Worm (Caenorhabditis elegans) whole organism, L2 larva: ENCODE measurements around the gene ref-2.

Experiments
- F13H6.1 ChIP-seq: sonication (generic microtip); optimal IDR thresholded peaks from 2 replicates; lab custom pipeline; 2016; ENCODE audit warnings: missing genetic modification characterization, missing compliant biosample characterization
- R02D3.7 ChIP-seq: fragments of 150-350 bp; optimal IDR thresholded peaks from 2 replicates; lab custom pipeline; 2014; ENCODE audit warnings: missing biosample characterization, missing genetic modification characterization
- alr-1 ChIP-seq: fragments of 150-350 bp; optimal IDR thresholded peaks from 2 replicates; lab custom pipeline; 2014; ENCODE audit warnings: missing biosample characterization, missing genetic modification characterization
- ama-1 ChIP-seq: fragments of 150-350 bp; optimal IDR thresholded peaks from 2 replicates; lab custom pipeline; 2018; ENCODE audit warnings: inconsistent platforms
- blmp-1 ChIP-seq: sonication (generic microtip); optimal IDR thresholded peaks from 2 replicates; lab custom pipeline; 2017; ENCODE audit warnings: missing genetic modification characterization, mild to moderate bottlenecking, missing compliant biosample characterization, antibody characterized with exemption, moderate library complexity; ENCODE audit not compliant: insufficient read depth
- ceh-82 ChIP-seq: fragments of 150-350 bp; optimal IDR thresholded peaks from 2 replicates; lab custom pipeline; 2014; ENCODE audit warnings: missing biosample characterization, missing genetic modification characterization
- elt-3 ChIP-seq: sonication (generic microtip); optimal IDR thresholded peaks from 2 replicates; lab custom pipeline; 2017; ENCODE audit warnings: missing biosample characterization, missing genetic modification characterization
- lin-39 ChIP-seq: fragments of 150-350 bp; optimal IDR thresholded peaks from 2 replicates; lab custom pipeline; 2014; ENCODE audit warnings: missing biosample characterization, missing genetic modification reagents, missing genetic modification characterization
- nhr-10 ChIP-seq: sonication (generic microtip); optimal IDR thresholded peaks from 2 replicates; lab custom pipeline; 2017; ENCODE audit warnings: missing biosample characterization, missing genetic modification characterization
- nhr-25 ChIP-seq: fragments of 150-350 bp; sonication (generic microtip); optimal IDR thresholded peaks from 3 replicates; lab custom pipeline; 2014; ENCODE audit warnings: missing biosample characterization, missing genetic modification characterization
- nhr-77 ChIP-seq: fragments of 150-350 bp; optimal IDR thresholded peaks from 2 replicates; lab custom pipeline; 2014; ENCODE audit warnings: missing biosample characterization, missing genetic modification characterization
- unc-55 ChIP-seq: fragments of 150-350 bp; sonication (generic microtip); optimal IDR thresholded peaks from 3 replicates; lab custom pipeline; 2014; ENCODE audit warnings: missing biosample characterization, missing genetic modification reagents, missing genetic modification characterization
- unc-62 ChIP-seq: fragments of 150-350 bp; optimal IDR thresholded peaks from 2 replicates; lab custom pipeline; 2014; ENCODE audit warnings: missing biosample characterization, missing genetic modification reagents, missing genetic modification characterization
- ztf-1 ChIP-seq: fragments of 200-800 bp; sonication (Bioruptor generic); conservative IDR thresholded peaks from 2 replicates; pipeline ENCODE4 v1.3.6; 2022; ENCODE audit warnings: missing genetic modification characterization, missing compliant biosample characterization

- TF ChIP-seq lin-39 (tag; lab: Kevin White, UChicago) = no peak
- TF ChIP-seq elt-3 (tag; lab: Kevin White, UChicago) = no peak
- no peak for TF ChIP-seq unc-55
- no peak for TF ChIP-seq unc-62
- no peak for TF ChIP-seq R02D3.7
- no peak for TF ChIP-seq nhr-77 (tag; lab: Kevin White, UChicago)
- TF ChIP-seq ceh-82 (tag; lab: Kevin White, UChicago) = no peak
- TF ChIP-seq blmp-1 (tag; lab: Kevin White, UChicago) = no peak
- TF ChIP-seq ama-1 (lab: Kevin White, UChicago) = no peak
- TF ChIP-seq F13H6.1 (tag; lab: Kevin White, UChicago) = no peak
- no peak for TF ChIP-seq alr-1 (tag; lab: Kevin White, UChicago)
- no peak for TF ChIP-seq nhr-10
- TF ChIP-seq nhr-25 (tag; lab: Kevin White, UChicago) = no peak
- no peak for TF ChIP-seq ztf-1 (GFP tag; lab: Robert Waterston, UW)
Measured at ce11 chrX:7743939-7744338, at the start of gene ref-2.
